Fruit fly (Drosophila melanogaster) whole organism, wandering third instar larva: Measurements from ENCODE around the gene nht.

Source experiments
- Abd-B ChIP-seq: fragments of >200 bp; optimal IDR thresholded peaks from 2 replicates; lab custom pipeline; 2017; ENCODE audit warnings: missing biosample characterization, missing genetic modification characterization
- CG32264 ChIP-seq: fragments of 200-800 bp; sonication (Bioruptor generic); optimal IDR thresholded peaks from 2 replicates; lab custom pipeline; 2016; ENCODE audit warnings: missing biosample characterization, missing genetic modification characterization
- CG9705 ChIP-seq: fragments of 200-800 bp; sonication (Bioruptor generic); optimal IDR thresholded peaks from 2 replicates; lab custom pipeline; 2018; ENCODE audit warnings: missing biosample characterization, mild to moderate bottlenecking, missing genetic modification characterization
- CrebA ChIP-seq: fragments of 200-800 bp; sonication (Bioruptor generic); optimal IDR thresholded peaks from 2 replicates; lab custom pipeline; 2016; ENCODE audit warnings: missing biosample characterization, mild to moderate bottlenecking, missing genetic modification characterization, borderline replicate concordance
- Dfd ChIP-seq: fragments of >200 bp; optimal IDR thresholded peaks from 2 replicates; lab custom pipeline; 2017; ENCODE audit warnings: missing biosample characterization, missing genetic modification characterization
- Dif ChIP-seq: fragments of 200-275, 200-300 bp; sonication (Bioruptor generic); optimal IDR thresholded peaks from 2 replicates; lab custom pipeline; 2018; ENCODE audit warnings: missing biosample characterization, missing genetic modification characterization; ENCODE audit not compliant: partially characterized antibody
- GATAd ChIP-seq: sonication (Bioruptor generic); optimal IDR thresholded peaks from 2 replicates; lab custom pipeline; 2016; ENCODE audit warnings: missing biosample characterization, missing genetic modification characterization
- HLH106 ChIP-seq: fragments of 200-800 bp; optimal IDR thresholded peaks from 3 replicates; lab custom pipeline; 2019; ENCODE audit warnings: missing biosample characterization, mild to moderate bottlenecking, missing genetic modification characterization, moderate library complexity
- Hnf4 ChIP-seq: fragments of 200-800 bp; sonication (Bioruptor generic); optimal IDR thresholded peaks from 2 replicates; lab custom pipeline; 2016; ENCODE audit warnings: missing biosample characterization, mild to moderate bottlenecking, missing genetic modification characterization
- Hr78 ChIP-seq: fragments of >200 bp; optimal IDR thresholded peaks from 2 replicates; lab custom pipeline; 2017; ENCODE audit warnings: missing biosample characterization, missing genetic modification characterization
- Hr83 ChIP-seq: fragments of 200-300 bp; sonication (Bioruptor generic); optimal IDR thresholded peaks from 2 replicates; lab custom pipeline; 2016; ENCODE audit warnings: missing biosample characterization, mild to moderate bottlenecking, missing genetic modification characterization, moderate library complexity; ENCODE audit not compliant: poor library complexity, severe bottlenecking
- Jra ChIP-seq: sonication (Bioruptor generic); optimal IDR thresholded peaks from 2 replicates; lab custom pipeline; 2016; ENCODE audit warnings: missing biosample characterization, missing genetic modification characterization
- Mio ChIP-seq: sonication (Bioruptor generic); optimal IDR thresholded peaks from 2 replicates; lab custom pipeline; 2016; ENCODE audit warnings: missing biosample characterization, missing genetic modification characterization
- Myc ChIP-seq: fragments of >200 bp; optimal IDR thresholded peaks from 2 replicates; lab custom pipeline; 2017
- N ChIP-seq: fragments of >200 bp; optimal IDR thresholded peaks from 2 replicates; lab custom pipeline; 2018; ENCODE audit warnings: missing biosample characterization, missing external identifiers, missing genetic modification characterization
- OdsH ChIP-seq: fragments of 200-800 bp; sonication (Bioruptor generic); optimal IDR thresholded peaks from 2 replicates; lab custom pipeline; 2016; ENCODE audit warnings: missing biosample characterization, mild to moderate bottlenecking, missing genetic modification characterization
- Rel ChIP-seq, 2 experiments: fragments of 200-800 bp; sonication (Bioruptor generic) in 1 of 2; optimal IDR thresholded peaks; 2 replicates in 1 of 2; 3 replicates in 1 of 2; lab custom pipeline; 2016 to 2019; ENCODE audit warnings: mild to moderate bottlenecking in 2 of 2, missing biosample characterization in 2 of 2, missing genetic modification characterization in 2 of 2, moderate library complexity in 1 of 2
- Sp1 ChIP-seq: fragments of 200-800 bp; sonication (Bioruptor generic); optimal IDR thresholded peaks from 3 replicates; lab custom pipeline; 2019; ENCODE audit warnings: missing biosample characterization, mild to moderate bottlenecking, missing genetic modification characterization, moderate library complexity
- Vsx2 ChIP-seq: fragments of 200-300, 225-300 bp; sonication (Bioruptor generic); optimal IDR thresholded peaks from 2 replicates; lab custom pipeline; 2018; ENCODE audit warnings: missing biosample characterization, missing genetic modification characterization; ENCODE audit not compliant: partially characterized antibody
- br ChIP-seq: fragments of 200-800 bp; sonication (Bioruptor generic); optimal IDR thresholded peaks from 2 replicates; lab custom pipeline; 2016; ENCODE audit warnings: missing biosample characterization, missing genetic modification characterization
- brk ChIP-seq: fragments of 200-800 bp; sonication (Bioruptor generic); optimal IDR thresholded peaks from 2 replicates; lab custom pipeline; 2016; ENCODE audit warnings: missing biosample characterization, mild to moderate bottlenecking, missing genetic modification characterization
- dl ChIP-seq, 2 experiments: fragments of 175-275, 200-275 bp in 1 of 2; fragments of 200-275 bp in 1 of 2; sonication (Bioruptor generic); optimal IDR thresholded peaks; lab custom pipeline; 2018; ENCODE audit warnings: mild to moderate bottlenecking in 2 of 2, missing biosample characterization in 2 of 2, missing genetic modification characterization in 2 of 2, moderate library complexity in 2 of 2; ENCODE audit not compliant: partially characterized antibody in 2 of 2, insufficient read depth in 1 of 2
- dmrt93B ChIP-seq: fragments of 200-800 bp; sonication (Bioruptor generic); optimal IDR thresholded peaks from 2 replicates; lab custom pipeline; 2018; ENCODE audit warnings: missing biosample characterization, mild to moderate bottlenecking, missing genetic modification characterization
- dsf ChIP-seq: sonication (Bioruptor generic); optimal IDR thresholded peaks from 2 replicates; lab custom pipeline; 2016; ENCODE audit warnings: missing biosample characterization, missing genetic modification characterization, borderline replicate concordance
- ey ChIP-seq: fragments of 200-800 bp; sonication (Bioruptor generic); optimal IDR thresholded peaks from 2 replicates; lab custom pipeline; 2016; ENCODE audit warnings: missing biosample characterization, missing genetic modification characterization
- foxo ChIP-seq, 2 experiments: fragments of 200-800 bp; sonication (Bioruptor generic); optimal IDR thresholded peaks; 2 replicates in 1 of 2; 3 replicates in 1 of 2; lab custom pipeline; 2016 to 2017; ENCODE audit warnings: missing biosample characterization in 2 of 2, missing genetic modification characterization in 2 of 2
- fru ChIP-seq: fragments of 200-800 bp; sonication (Bioruptor generic); optimal IDR thresholded peaks from 3 replicates; lab custom pipeline; 2016; ENCODE audit warnings: missing biosample characterization, mild to moderate bottlenecking, missing genetic modification characterization
- h ChIP-seq: fragments of 200-800 bp; sonication (Bioruptor generic); optimal IDR thresholded peaks from 3 replicates; lab custom pipeline; 2016; ENCODE audit warnings: missing biosample characterization, mild to moderate bottlenecking, missing genetic modification characterization
- jim ChIP-seq: fragments of 175-275, 200-325 bp; sonication (Bioruptor generic); optimal IDR thresholded peaks from 2 replicates; lab custom pipeline; 2016; ENCODE audit warnings: missing biosample characterization, mild to moderate bottlenecking, missing genetic modification characterization
- lola ChIP-seq: fragments of >200 bp; optimal IDR thresholded peaks from 2 replicates; lab custom pipeline; 2017; ENCODE audit warnings: missing biosample characterization, missing genetic modification characterization
- pan ChIP-seq: fragments of >200 bp; optimal IDR thresholded peaks from 2 replicates; lab custom pipeline; 2017
- psq ChIP-seq: fragments of 200-800 bp; sonication (Bioruptor generic); optimal IDR thresholded peaks from 3 replicates; lab custom pipeline; 2017; ENCODE audit warnings: missing biosample characterization, mild to moderate bottlenecking, missing genetic modification characterization, moderate library complexity
- rgr ChIP-seq: fragments of 200-800 bp; sonication (Bioruptor generic); optimal IDR thresholded peaks from 3 replicates; lab custom pipeline; 2016; ENCODE audit warnings: missing biosample characterization, mild to moderate bottlenecking, missing genetic modification characterization
- sage ChIP-seq: fragments of 200-800 bp; sonication (Bioruptor generic); optimal IDR thresholded peaks from 2 replicates; lab custom pipeline; 2016; ENCODE audit warnings: missing biosample characterization, mild to moderate bottlenecking, missing genetic modification characterization
- sv ChIP-seq: fragments of 200-800 bp; sonication (Bioruptor generic); optimal IDR thresholded peaks from 3 replicates; lab custom pipeline; 2016; ENCODE audit warnings: missing biosample characterization, missing genetic modification characterization
- tai ChIP-seq: sonication (Bioruptor generic); optimal IDR thresholded peaks from 2 replicates; lab custom pipeline; 2016; ENCODE audit warnings: missing biosample characterization, missing genetic modification characterization
- usp ChIP-seq: fragments of >200 bp; optimal IDR thresholded peaks from 2 replicates; lab custom pipeline; 2017; ENCODE audit warnings: missing biosample characterization, missing genetic modification characterization
- woc ChIP-seq: sonication (Bioruptor generic); optimal IDR thresholded peaks from 2 replicates; lab custom pipeline; 2016; ENCODE audit warnings: missing biosample characterization, mild to moderate bottlenecking, missing genetic modification characterization

The nht gene

DNA sequence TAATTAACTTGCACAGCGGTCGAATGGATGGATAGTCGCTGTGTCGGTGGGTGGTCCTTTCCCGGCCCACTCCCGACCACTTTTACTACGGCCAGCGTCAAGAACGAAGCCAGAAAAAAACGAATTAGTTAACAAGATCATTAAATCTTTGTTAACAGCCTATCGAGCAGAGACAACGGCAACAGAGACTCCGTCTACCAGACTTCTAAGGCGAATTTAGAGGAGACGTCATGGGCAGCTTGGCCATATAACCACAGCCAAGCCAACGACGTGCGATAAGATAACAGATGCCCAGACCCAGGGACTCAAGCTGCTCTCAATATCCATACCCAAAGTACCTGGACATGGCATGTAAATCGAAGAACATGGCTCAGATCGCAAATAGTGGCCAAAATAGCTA lies 11.9 kb upstream of the nht start:
- TF ChIP-seq lola (GFP tag; lab: Kevin White, UChicago) (no peak), CrebA (GFP tag; lab: Kevin White, UChicago) (no peak), psq (GFP tag; lab: Kevin White, UChicago) (no peak), N (GFP tag; lab: Kevin White, UChicago) (no peak), HLH106 (tag; lab: Kevin White, UChicago) (no peak), usp (no peak), Hr78 (GFP tag; lab: Kevin White, UChicago) (no peak), dl (GFP tag; optimal IDR thresholded peaks at IDR 0.05; lab: Kevin White, UChicago; ENCODE audit: insufficient read depth in 1 of 2, partially characterized antibody in 2 of 2) (no peak), Dfd (no peak), Rel (GFP tag; optimal IDR thresholded peaks at IDR 0.05; lab: Kevin White, UChicago) (no peak), Rel (tag; optimal IDR thresholded peaks at IDR 0.05; lab: Kevin White, UChicago) (no peak), Myc (lab: Kevin White, UChicago) (no peak), tai (GFP tag; lab: Kevin White, UChicago) (no peak), CG9705 (GFP tag; lab: Kevin White, UChicago) (no peak), sage (GFP tag; lab: Kevin White, UChicago) (no peak), sv (GFP tag; lab: Kevin White, UChicago) (no peak), GATAd (GFP tag; lab: Kevin White, UChicago) (no peak), pan (lab: Kevin White, UChicago) (no peak)

DNA sequence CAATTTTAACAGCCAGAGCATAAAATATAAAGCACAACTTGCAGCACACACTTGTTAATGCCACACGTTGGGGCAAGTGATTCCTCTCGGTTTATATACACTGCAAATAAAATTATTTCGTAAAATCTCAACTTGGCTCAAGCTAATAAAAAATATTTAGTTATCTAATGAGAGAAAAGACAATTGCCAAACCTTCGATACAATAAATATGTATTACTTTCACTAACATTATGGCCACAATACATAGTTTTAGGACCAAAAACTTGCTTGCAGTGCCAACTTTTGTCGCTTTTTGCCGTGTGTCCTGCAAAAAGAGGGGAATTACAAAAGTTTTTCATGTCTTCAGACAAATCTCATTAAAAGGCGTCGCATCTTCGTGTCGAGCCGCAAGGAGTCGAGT lies 10.7 kb upstream of the nht start:
- TF ChIP-seq Mio = no peak
- no peak for TF ChIP-seq GATAd (GFP tag; lab: Kevin White, UChicago)
- no peak for TF ChIP-seq dl (GFP tag; optimal IDR thresholded peaks at IDR 0.05; lab: Kevin White, UChicago; ENCODE audit: insufficient read depth in 1 of 2, partially characterized antibody in 2 of 2)
- peak; percentile 44 for TF ChIP-seq HLH106 (tag; lab: Kevin White, UChicago)
- TF ChIP-seq usp = no peak
- TF ChIP-seq Sp1 (GFP tag; lab: Kevin White, UChicago) = peak; percentile 42
- TF ChIP-seq tai (GFP tag; lab: Kevin White, UChicago) = no peak
- TF ChIP-seq Hr83 (GFP tag; lab: Kevin White, UChicago) = no peak
- TF ChIP-seq Dif (GFP tag; lab: Kevin White, UChicago) = no peak
- no peak for TF ChIP-seq Jra (GFP tag; lab: Kevin White, UChicago)
- no peak for TF ChIP-seq pan (lab: Kevin White, UChicago)
- TF ChIP-seq Abd-B (GFP tag; lab: Kevin White, UChicago) = no peak
- TF ChIP-seq lola (GFP tag; lab: Kevin White, UChicago) = no peak
- TF ChIP-seq brk (GFP tag; lab: Kevin White, UChicago) = no peak
- TF ChIP-seq CG9705 (GFP tag; lab: Kevin White, UChicago) = no peak
- no peak for TF ChIP-seq N (GFP tag; lab: Kevin White, UChicago)
- no peak for TF ChIP-seq CG32264
- TF ChIP-seq Rel (GFP tag; optimal IDR thresholded peaks at IDR 0.05; lab: Kevin White, UChicago) = no peak
- TF ChIP-seq Rel (tag; optimal IDR thresholded peaks at IDR 0.05; lab: Kevin White, UChicago) = peak; percentile 34
- TF ChIP-seq dmrt93B (GFP tag; lab: Kevin White, UChicago) = no peak
- TF ChIP-seq dsf (GFP tag; lab: Kevin White, UChicago) = no peak
- no peak for TF ChIP-seq Dfd
- no peak for TF ChIP-seq sv (GFP tag; lab: Kevin White, UChicago)
- TF ChIP-seq br (GFP tag; lab: Kevin White, UChicago) = peak; percentile 42
- peak; percentile 43 for TF ChIP-seq OdsH
- TF ChIP-seq rgr (GFP tag; lab: Kevin White, UChicago) = peak; percentile 54
- no peak for TF ChIP-seq Myc (lab: Kevin White, UChicago)
- TF ChIP-seq psq (GFP tag; lab: Kevin White, UChicago) = peak; percentile 50
- TF ChIP-seq fru (GFP tag; lab: Kevin White, UChicago) = peak; percentile 70
- no peak for TF ChIP-seq Hr78 (GFP tag; lab: Kevin White, UChicago)
- TF ChIP-seq Hnf4 (GFP tag; lab: Kevin White, UChicago) = no peak
- TF ChIP-seq Vsx2 (GFP tag; lab: Kevin White, UChicago) = no peak
- no peak for TF ChIP-seq jim (GFP tag; lab: Kevin White, UChicago)
- TF ChIP-seq sage (GFP tag; lab: Kevin White, UChicago) = no peak
- peak; percentile 51 for TF ChIP-seq ey (GFP tag; lab: Kevin White, UChicago)
- TF ChIP-seq woc (GFP tag; lab: Kevin White, UChicago) = peak; percentile 12
- TF ChIP-seq CrebA (GFP tag; lab: Kevin White, UChicago) = no peak
- peak in 1 of 2 experiments; percentile 61 for TF ChIP-seq foxo (GFP tag; optimal IDR thresholded peaks at IDR 0.05; lab: Kevin White, UChicago)
- peak; percentile 53 for TF ChIP-seq h (GFP tag; lab: Kevin White, UChicago)
